Worm (Caenorhabditis elegans) whole organism, young adult: ENCODE results near the gene str-181.

Experiments used
- B0035.1 ChIP-seq: sonication (generic microtip); optimal IDR thresholded peaks from 2 replicates; lab custom pipeline; 2016; ENCODE audit warnings: missing genetic modification characterization, mild to moderate bottlenecking, missing compliant biosample characterization, missing genotype, missing genetic modification reagents
- B0336.3 ChIP-seq: fragments of 200-800 bp; sonication (Bioruptor generic); IDR thresholded peaks from 2 replicates; pipeline ENCODE4 v1.3.6; 2022; ENCODE audit warnings: missing genetic modification characterization, missing compliant biosample characterization
- D2030.7 ChIP-seq: fragments of 200-800 bp; sonication (Bioruptor generic); IDR thresholded peaks from 2 replicates; pipeline ENCODE4 v1.3.6; 2022; ENCODE audit warnings: missing genetic modification reagents, missing genetic modification characterization, missing compliant biosample characterization
- F22D6.2 ChIP-seq: sonication (generic microtip); optimal IDR thresholded peaks from 2 replicates; lab custom pipeline; 2016; ENCODE audit warnings: mild to moderate bottlenecking, missing genetic modification characterization, missing compliant biosample characterization
- F37B4.10 ChIP-seq: fragments of 200-800 bp; sonication (Bioruptor generic); IDR thresholded peaks from 2 replicates; pipeline ENCODE4 v1.3.6; 2022; ENCODE audit warnings: missing genetic modification characterization, missing compliant biosample characterization
- F49E8.2 ChIP-seq: sonication (generic microtip); optimal IDR thresholded peaks from 3 replicates; lab custom pipeline; 2017; ENCODE audit warnings: missing genetic modification characterization, mild to moderate bottlenecking, missing compliant biosample characterization, antibody characterized with exemption, moderate library complexity; ENCODE audit not compliant: insufficient read depth
- F52B5.7 ChIP-seq: sonication (generic microtip); optimal IDR thresholded peaks from 2 replicates; lab custom pipeline; 2016; ENCODE audit warnings: mild to moderate bottlenecking, missing genetic modification characterization, missing compliant biosample characterization
- F57A8.1 ChIP-seq: fragments of 200-800 bp; sonication (Bioruptor generic); optimal IDR thresholded peaks from 2 replicates; lab custom pipeline; 2018; ENCODE audit warnings: mild to moderate bottlenecking, missing genetic modification characterization, moderate library complexity, missing compliant biosample characterization
- K12H6.12 ChIP-seq: fragments of 200-800 bp; sonication (Bioruptor generic); optimal IDR thresholded peaks from 2 replicates; lab custom pipeline; 2018; ENCODE audit warnings: mild to moderate bottlenecking, missing genetic modification characterization, missing compliant biosample characterization
- T07F8.4 ChIP-seq: sonication (generic microtip); optimal IDR thresholded peaks from 2 replicates; lab custom pipeline; 2016; ENCODE audit warnings: mild to moderate bottlenecking, missing genetic modification characterization, moderate library complexity, missing compliant biosample characterization
- Y56A3A.18 ChIP-seq: fragments of 200-800 bp; sonication (Bioruptor generic); IDR thresholded peaks from 2 replicates; pipeline ENCODE4 v1.3.6; 2022; ENCODE audit warnings: missing genetic modification reagents, missing genetic modification characterization, missing compliant biosample characterization
- Y95B8A.8 ChIP-seq: fragments of 200-800 bp; sonication (Bioruptor generic); IDR thresholded peaks from 2 replicates; pipeline ENCODE4 v1.3.6; 2022; ENCODE audit warnings: missing genetic modification reagents, missing genetic modification characterization, missing compliant biosample characterization
- ZK185.1 ChIP-seq: sonication (generic microtip); optimal IDR thresholded peaks from 2 replicates; lab custom pipeline; 2016; ENCODE audit warnings: mild to moderate bottlenecking, missing genetic modification characterization, missing compliant biosample characterization; ENCODE audit not compliant: poor library complexity, severe bottlenecking
- aptf-3 ChIP-seq: fragments of 200-800 bp; sonication (Bioruptor generic); IDR thresholded peaks from 2 replicates; pipeline ENCODE4 v1.3.6; 2022; ENCODE audit warnings: missing genetic modification characterization, missing compliant biosample characterization
- athp-1 ChIP-seq: sonication (generic microtip); optimal IDR thresholded peaks from 2 replicates; lab custom pipeline; 2017; ENCODE audit warnings: mild to moderate bottlenecking, missing genetic modification characterization, missing compliant biosample characterization
- attf-3 ChIP-seq: fragments of 200-800 bp; sonication (Bioruptor generic); conservative IDR thresholded peaks from 2 replicates; pipeline ENCODE4 v1.3.6; 2022; ENCODE audit warnings: missing genetic modification reagents, missing genetic modification characterization, missing compliant biosample characterization
- attf-5 ChIP-seq: fragments of 200-800 bp; sonication (Bioruptor generic); optimal IDR thresholded peaks from 2 replicates; lab custom pipeline; 2018; ENCODE audit warnings: mild to moderate bottlenecking, missing genetic modification characterization, missing compliant biosample characterization
- bed-2 ChIP-seq: fragments of 200-800 bp; sonication (Bioruptor generic); IDR thresholded peaks from 2 replicates; pipeline ENCODE4 v1.3.6; 2022; ENCODE audit warnings: missing genetic modification reagents, missing genetic modification characterization, missing compliant biosample characterization
- cebp-1 ChIP-seq, 2 experiments: fragments of 200-800 bp in 1 of 2; sonication (Bioruptor generic) in 1 of 2; sonication (generic microtip) in 1 of 2; IDR thresholded peaks in 1 of 2; optimal IDR thresholded peaks in 1 of 2; 2 replicates each; pipeline versions ENCODE4 v1.3.6 to Lab custom; 2017 to 2022; ENCODE audit warnings: missing compliant biosample characterization in 2 of 2, missing genetic modification characterization in 2 of 2, mild to moderate bottlenecking in 1 of 2, missing genetic modification reagents in 1 of 2, moderate library complexity in 1 of 2
- ceh-40 ChIP-seq: fragments of 200-800 bp; sonication (Bioruptor generic); IDR thresholded peaks from 2 replicates; pipeline ENCODE4 v1.3.6; 2022; ENCODE audit warnings: missing genetic modification characterization, missing compliant biosample characterization
- ceh-58 ChIP-seq: fragments of 200-800 bp; sonication (Bioruptor generic); IDR thresholded peaks from 2 replicates; pipeline ENCODE4 v1.3.6; 2022; ENCODE audit warnings: missing genetic modification characterization, missing compliant biosample characterization
- ceh-91 ChIP-seq: fragments of 200-800 bp; sonication (Bioruptor generic); IDR thresholded peaks from 2 replicates; pipeline ENCODE4 v1.3.6; 2022; ENCODE audit warnings: missing genetic modification reagents, missing genetic modification characterization, missing compliant biosample characterization
- dox-1 ChIP-seq: fragments of 200-800 bp; sonication (Bioruptor generic); IDR thresholded peaks from 2 replicates; pipeline ENCODE4 v1.3.6; 2022; ENCODE audit warnings: missing genetic modification reagents, missing genetic modification characterization, missing compliant biosample characterization
- dpff-1 ChIP-seq: sonication (generic microtip); optimal IDR thresholded peaks from 2 replicates; lab custom pipeline; 2017; ENCODE audit warnings: mild to moderate bottlenecking, missing genetic modification characterization, missing compliant biosample characterization
- egl-18 ChIP-seq: fragments of 200-800 bp; sonication (Bioruptor generic); IDR thresholded peaks from 2 replicates; pipeline ENCODE4 v1.3.6; 2022; ENCODE audit warnings: missing genetic modification reagents, missing genetic modification characterization, missing compliant biosample characterization
- egl-44 ChIP-seq: fragments of 200-800 bp; sonication (Bioruptor generic); IDR thresholded peaks from 2 replicates; pipeline ENCODE4 v1.3.6; 2022; ENCODE audit warnings: missing genetic modification reagents, missing genetic modification characterization, missing compliant biosample characterization
- hlh-12 ChIP-seq: sonication (generic microtip); optimal IDR thresholded peaks from 2 replicates; lab custom pipeline; 2016; ENCODE audit warnings: missing genetic modification characterization, missing compliant biosample characterization
- hlh-26 ChIP-seq: fragments of 200-800 bp; sonication (Bioruptor generic); conservative IDR thresholded peaks from 2 replicates; pipeline ENCODE4 v1.3.6; 2022; ENCODE audit warnings: missing genetic modification reagents, missing genetic modification characterization, missing compliant biosample characterization
- hrde-1 ChIP-seq: sonication (generic microtip); optimal IDR thresholded peaks from 2 replicates; lab custom pipeline; 2016; ENCODE audit warnings: missing genetic modification characterization, mild to moderate bottlenecking, missing compliant biosample characterization, moderate library complexity, missing genotype, missing genetic modification reagents, borderline replicate concordance
- hsf-1 ChIP-seq: fragments of 200-800 bp; sonication (Bioruptor generic); IDR thresholded peaks from 2 replicates; pipeline ENCODE4 v1.3.6; 2022; ENCODE audit warnings: missing genetic modification reagents, missing genetic modification characterization, missing compliant biosample characterization
- let-526 ChIP-seq: fragments of 200-800 bp; sonication (Bioruptor generic); IDR thresholded peaks from 2 replicates; pipeline ENCODE4 v1.3.6; 2022; ENCODE audit warnings: missing genetic modification reagents, missing genetic modification characterization, missing compliant biosample characterization
- lin-26 ChIP-seq: fragments of 200-800 bp; sonication (Bioruptor generic); IDR thresholded peaks from 2 replicates; pipeline ENCODE4 v1.3.6; 2022; ENCODE audit warnings: missing genetic modification reagents, missing genetic modification characterization, missing compliant biosample characterization
- lin-54 ChIP-seq: fragments of 200-800 bp; sonication (Bioruptor generic); optimal IDR thresholded peaks from 2 replicates; lab custom pipeline; 2018; ENCODE audit warnings: mild to moderate bottlenecking, missing genetic modification characterization, missing compliant biosample characterization
- mcd-1 ChIP-seq: fragments of 200-800 bp; sonication (Bioruptor generic); IDR thresholded peaks from 2 replicates; pipeline ENCODE4 v1.3.6; 2022; ENCODE audit warnings: missing genetic modification reagents, missing genetic modification characterization, missing compliant biosample characterization
- mxl-1 ChIP-seq: sonication (generic microtip); optimal IDR thresholded peaks from 2 replicates; lab custom pipeline; 2016; ENCODE audit warnings: missing genetic modification characterization, missing compliant biosample characterization
- nhr-27 ChIP-seq: fragments of 200-800 bp; sonication (Bioruptor generic); optimal IDR thresholded peaks from 2 replicates; lab custom pipeline; 2018; ENCODE audit warnings: mild to moderate bottlenecking, missing genetic modification characterization, moderate library complexity, missing compliant biosample characterization
- nhr-80 ChIP-seq: sonication (generic microtip); optimal IDR thresholded peaks from 2 replicates; lab custom pipeline; 2016; ENCODE audit warnings: missing genetic modification characterization, missing compliant biosample characterization
- rec-8 ChIP-seq, 2 experiments: sonication (generic microtip); optimal IDR thresholded peaks; 2 replicates each; lab custom pipeline; 2016; ENCODE audit warnings: mild to moderate bottlenecking in 2 of 2, missing genetic modification characterization in 2 of 2, missing genetic modification reagents in 2 of 2, missing genotype in 2 of 2, missing biosample characterization in 1 of 2, missing compliant biosample characterization in 1 of 2, moderate library complexity in 1 of 2
- sdz-38 ChIP-seq: sonication (generic microtip); optimal IDR thresholded peaks from 2 replicates; lab custom pipeline; 2016; ENCODE audit warnings: missing genotype, missing genetic modification characterization, missing compliant biosample characterization
- sea-2 ChIP-seq: fragments of 200-800 bp; sonication (Bioruptor generic); IDR thresholded peaks from 2 replicates; pipeline ENCODE4 v1.3.6; 2022; ENCODE audit warnings: missing genetic modification characterization, missing compliant biosample characterization
- snpc-1.1 ChIP-seq: sonication (generic microtip); optimal IDR thresholded peaks from 2 replicates; lab custom pipeline; 2017; ENCODE audit warnings: missing genetic modification characterization, mild to moderate bottlenecking, missing compliant biosample characterization, antibody characterized with exemption, moderate library complexity, missing genotype, missing genetic modification reagents; ENCODE audit not compliant: insufficient read depth
- snpc-3.4 ChIP-seq: sonication (generic microtip); optimal IDR thresholded peaks from 2 replicates; lab custom pipeline; 2017; ENCODE audit warnings: missing genetic modification characterization, mild to moderate bottlenecking, missing compliant biosample characterization, antibody characterized with exemption, moderate library complexity, missing genotype, missing genetic modification reagents
- unc-130 ChIP-seq: sonication (generic microtip); optimal IDR thresholded peaks from 2 replicates; lab custom pipeline; 2016; ENCODE audit warnings: missing genetic modification reagents, missing genetic modification characterization, missing compliant biosample characterization
- zfh-2 ChIP-seq: fragments of 200-800 bp; sonication (Bioruptor generic); conservative IDR thresholded peaks from 2 replicates; pipeline ENCODE4 v1.3.6; 2022; ENCODE audit warnings: missing genetic modification reagents, missing genetic modification characterization, missing compliant biosample characterization
- ztf-25 ChIP-seq: fragments of 200-800 bp; sonication (Bioruptor generic); IDR thresholded peaks from 2 replicates; pipeline ENCODE4 v1.3.6; 2022; ENCODE audit warnings: missing genetic modification reagents, missing genetic modification characterization, missing compliant biosample characterization
- ztf-3 ChIP-seq: fragments of 200-800 bp; sonication (Bioruptor generic); optimal IDR thresholded peaks from 2 replicates; lab custom pipeline; 2018; ENCODE audit warnings: mild to moderate bottlenecking, missing genetic modification characterization, missing compliant biosample characterization
- ztf-6 ChIP-seq: fragments of 200-800 bp; sonication (Bioruptor generic); IDR thresholded peaks from 2 replicates; pipeline ENCODE4 v1.3.6; 2022; ENCODE audit warnings: missing genetic modification reagents, missing genetic modification characterization, missing compliant biosample characterization

Gene str-181

DNA sequence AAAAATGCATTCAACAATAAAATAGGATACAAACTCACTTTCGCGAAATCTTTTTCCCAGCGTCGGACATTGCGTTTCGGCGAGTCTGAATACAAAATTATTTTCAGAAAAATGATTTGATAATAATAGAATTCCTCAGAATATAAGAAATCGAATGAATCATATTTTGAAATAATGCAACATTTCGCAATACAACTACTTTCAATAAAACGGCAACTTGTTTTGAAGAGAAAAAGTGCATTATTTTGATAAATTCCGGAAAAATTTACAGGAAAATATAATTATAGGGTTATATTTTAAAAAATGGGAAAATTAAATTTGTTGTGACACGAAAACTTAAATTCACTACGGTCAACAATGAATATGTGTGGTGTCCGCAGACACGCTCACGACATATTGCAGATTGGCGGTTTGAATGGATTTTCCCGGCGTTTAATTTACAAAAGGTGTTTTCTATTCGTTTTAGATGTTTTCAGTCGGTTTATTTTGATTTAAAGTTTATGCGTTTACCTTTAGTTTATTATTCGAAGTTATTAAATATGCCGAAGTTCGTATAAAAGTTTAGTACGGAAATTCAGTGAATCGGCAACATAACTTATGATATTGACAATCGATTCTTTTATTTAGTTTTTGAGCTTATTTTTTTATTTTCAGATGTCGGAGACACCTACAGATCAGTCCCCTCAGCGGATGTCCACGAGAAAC, 44.9 kb upstream of the str-181 start, which contains the start of the genes abcf-1 and scc-3 (continued):
- TF ChIP-seq mcd-1 (GFP tag; lab: Robert Waterston, UW): no peak
- no peak for TF ChIP-seq F49E8.2 (tag; lab: Kevin White, UChicago)
- peak; percentile 42 for TF ChIP-seq snpc-3.4 (tag; lab: Kevin White, UChicago)
- no peak for TF ChIP-seq B0336.3
- 0 out of 2 replicates have a peak, but pooled peaks have one; percentile 35 for TF ChIP-seq D2030.7 (GFP tag; lab: Robert Waterston, UW)
- no peak for TF ChIP-seq zfh-2
- TF ChIP-seq egl-44: no peak
- TF ChIP-seq hlh-26: no peak
- no peak for TF ChIP-seq let-526 (GFP tag; lab: Robert Waterston, UW)
- TF ChIP-seq egl-18: no peak
- peak; percentile 64 for TF ChIP-seq attf-3 (GFP tag; lab: Robert Waterston, UW)
- TF ChIP-seq dpff-1 (tag; lab: Kevin White, UChicago): no peak
- TF ChIP-seq ztf-3 (GFP tag; lab: Kevin White, UChicago): no peak
- no peak for TF ChIP-seq attf-5 (GFP tag; lab: Kevin White, UChicago)
- TF ChIP-seq F37B4.10 (GFP tag; lab: Robert Waterston, UW): no peak
- TF ChIP-seq ztf-25 (GFP tag; lab: Robert Waterston, UW): no peak
- no peak for TF ChIP-seq ceh-58
- TF ChIP-seq mxl-1 (tag; lab: Kevin White, UChicago): no peak
- no peak for TF ChIP-seq ZK185.1 (tag; lab: Kevin White, UChicago)
- TF ChIP-seq athp-1 (tag; lab: Kevin White, UChicago): no peak
- TF ChIP-seq K12H6.12: no peak
- no peak for TF ChIP-seq F22D6.2 (tag; lab: Kevin White, UChicago)
- no peak for TF ChIP-seq unc-130 (GFP tag; lab: Kevin White, UChicago)
- 0 out of 2 replicates have a peak, but pooled peaks have one; percentile 14 for TF ChIP-seq dox-1 (GFP tag; lab: Robert Waterston, UW)
- TF ChIP-seq Y95B8A.8 (GFP tag; lab: Robert Waterston, UW): no peak
- no peak for TF ChIP-seq nhr-27 (tag; lab: Kevin White, UChicago)
- no peak for TF ChIP-seq cebp-1 (GFP tag; IDR thresholded peaks at IDR 0.05; lab: Robert Waterston, UW)
- TF ChIP-seq cebp-1 (tag; optimal IDR thresholded peaks at IDR 0.05; lab: Kevin White, UChicago): peak; percentile 80
- peak; percentile 35 for TF ChIP-seq lin-54
- TF ChIP-seq hrde-1 (tag; lab: Kevin White, UChicago): no peak
- peak; percentile 61 for TF ChIP-seq ceh-91
- no peak for TF ChIP-seq B0035.1 (tag; lab: Kevin White, UChicago)
- no peak for TF ChIP-seq aptf-3 (GFP tag; lab: Robert Waterston, UW)
- TF ChIP-seq ceh-40: no peak
- TF ChIP-seq T07F8.4 (tag; lab: Kevin White, UChicago): no peak
- TF ChIP-seq rec-8 (tag; optimal IDR thresholded peaks at IDR 0.05; lab: Kevin White, UChicago): no peak
- TF ChIP-seq bed-2 (GFP tag; lab: Robert Waterston, UW): no peak
- no peak for TF ChIP-seq hlh-12 (tag; lab: Kevin White, UChicago)
- TF ChIP-seq ztf-6 (GFP tag; lab: Robert Waterston, UW): no peak
- no peak for TF ChIP-seq sea-2 (GFP tag; lab: Robert Waterston, UW)
- peak; percentile 39 for TF ChIP-seq snpc-1.1
- TF ChIP-seq Y56A3A.18 (GFP tag; lab: Robert Waterston, UW): no peak
- no peak for TF ChIP-seq hsf-1 (GFP tag; lab: Robert Waterston, UW)
- TF ChIP-seq sdz-38 (tag; lab: Kevin White, UChicago): no peak
- TF ChIP-seq F57A8.1 (GFP tag; lab: Kevin White, UChicago): no peak
- no peak for TF ChIP-seq lin-26 (GFP tag; lab: Robert Waterston, UW)
- TF ChIP-seq F52B5.7: no peak
- no peak for TF ChIP-seq nhr-80 (tag; lab: Kevin White, UChicago)
